Worm (Caenorhabditis elegans): Measurements from ENCODE around the gene oac-12.

DNA sequence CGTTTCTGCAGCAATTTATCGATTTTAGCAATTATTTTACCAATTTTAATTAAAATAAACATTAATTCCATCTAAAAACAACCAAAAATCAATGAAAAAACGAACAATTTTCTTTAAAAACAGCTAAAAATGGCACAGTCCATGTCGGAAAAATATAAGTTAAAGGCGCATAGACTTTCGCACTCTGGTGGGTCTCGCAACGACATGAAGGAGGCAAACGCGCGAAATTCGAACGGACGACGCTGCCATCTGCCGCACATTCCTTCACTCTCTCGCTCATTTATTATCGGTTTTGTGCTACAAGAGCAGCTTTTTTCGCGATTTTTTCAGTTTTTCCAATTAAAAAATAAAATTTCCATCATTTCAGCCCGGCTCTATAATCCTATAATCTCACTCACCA, 14.4 kb upstream of the oac-12 start, which contains the start of gene mcm-7:
- TF ChIP-seq T22C8.4 (GFP tag; IDR thresholded peaks at IDR 0.05) (no peak), tab-1 (GFP tag; IDR thresholded peaks at IDR 0.05) (no peak)
